Fruit fly (Drosophila melanogaster) whole organism, prepupa: ENCODE results near the gene polybromo.

Experiments
- CG10669 ChIP-seq: fragments of 200-800 bp; sonication (Bioruptor generic); optimal IDR thresholded peaks from 3 replicates; lab custom pipeline; 2018; ENCODE audit warnings: missing biosample characterization, mild to moderate bottlenecking, missing genetic modification characterization, moderate library complexity
- CG3032 ChIP-seq: fragments of 200-800 bp; optimal IDR thresholded peaks from 2 replicates; lab custom pipeline; 2019; ENCODE audit warnings: missing biosample characterization, mild to moderate bottlenecking, missing genetic modification characterization, moderate library complexity

DNA sequence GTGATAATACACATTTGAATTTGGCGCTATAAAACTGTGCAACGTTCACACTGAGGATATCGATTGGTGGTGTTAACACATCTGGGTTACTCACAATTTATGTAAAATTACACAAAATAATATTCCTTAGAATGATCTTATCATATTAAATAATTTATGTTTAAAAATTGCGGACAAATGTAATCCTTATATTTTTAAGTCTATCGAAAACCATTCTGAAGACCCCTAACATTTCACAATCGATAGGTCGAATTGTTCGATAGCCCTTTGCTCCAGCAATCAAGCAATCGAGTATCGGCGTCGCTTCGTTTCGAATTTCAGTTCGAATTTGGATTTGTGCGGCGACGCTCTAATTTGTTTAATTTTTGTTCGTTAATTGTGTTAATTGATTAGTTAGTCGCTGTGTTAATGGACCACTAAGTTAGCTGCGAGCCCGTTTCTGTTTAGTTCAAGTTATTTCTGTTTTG lies 51.5 kb downstream of the polybromo start, which contains the start of gene asp:
- TF ChIP-seq CG10669 (no peak), CG3032 (tag; lab: Kevin White, UChicago) (no peak)
